Worm (Caenorhabditis elegans) whole organism, L3 larva: ENCODE results near the gene T24C2.5.
"Not testable (repeated sequence)": the region's sequence is repeated elsewhere in the genome, so short reads cannot be mapped to it uniquely, and the experiment has no call there.

Experiments
- ama-1 ChIP-seq: fragments of 150-350 bp; optimal IDR thresholded peaks from 2 replicates; lab custom pipeline; 2018
- ceh-82 ChIP-seq: fragments of 150-350 bp; optimal IDR thresholded peaks from 2 replicates; lab custom pipeline; 2014; ENCODE audit warnings: missing biosample characterization, missing genetic modification characterization
- nhr-11 ChIP-seq: fragments of 150-350 bp; optimal IDR thresholded peaks from 2 replicates; lab custom pipeline; 2014; ENCODE audit warnings: missing biosample characterization, missing genetic modification characterization
- nhr-25 ChIP-seq: sonication (generic microtip); optimal IDR thresholded peaks from 2 replicates; lab custom pipeline; 2017; ENCODE audit warnings: missing biosample characterization, missing genetic modification characterization
- zag-1 ChIP-seq: fragments of 150-350 bp; optimal IDR thresholded peaks from 2 replicates; lab custom pipeline; 2014; ENCODE audit warnings: missing biosample characterization, missing genetic modification characterization
- ztf-4 ChIP-seq: fragments of 150-350 bp; optimal IDR thresholded peaks from 2 replicates; lab custom pipeline; 2014; ENCODE audit warnings: missing biosample characterization, missing genetic modification characterization

DNA sequence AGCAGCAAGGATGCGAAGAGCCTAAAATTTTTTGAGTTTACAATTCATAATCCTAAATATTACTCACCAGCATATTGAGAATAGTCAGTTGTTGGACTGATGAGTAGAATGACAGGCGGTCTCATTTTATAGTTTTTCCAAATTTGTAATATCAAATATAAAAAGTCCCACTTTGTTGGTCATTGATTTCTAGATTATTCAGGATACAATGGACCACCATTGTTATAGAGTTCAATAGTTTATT is 9.2 kb upstream of the T24C2.5 start, which contains the start of gene nspc-17:
- not testable (repeated sequence) for TF ChIP-seq ztf-4 (tag; lab: Kevin White, UChicago); nhr-11 (tag; lab: Kevin White, UChicago); zag-1; nhr-25 (tag; lab: Kevin White, UChicago); ama-1; ceh-82 (tag; lab: Kevin White, UChicago)
